Worm (Caenorhabditis elegans): ENCODE results near the gene clec-167.

DNA sequence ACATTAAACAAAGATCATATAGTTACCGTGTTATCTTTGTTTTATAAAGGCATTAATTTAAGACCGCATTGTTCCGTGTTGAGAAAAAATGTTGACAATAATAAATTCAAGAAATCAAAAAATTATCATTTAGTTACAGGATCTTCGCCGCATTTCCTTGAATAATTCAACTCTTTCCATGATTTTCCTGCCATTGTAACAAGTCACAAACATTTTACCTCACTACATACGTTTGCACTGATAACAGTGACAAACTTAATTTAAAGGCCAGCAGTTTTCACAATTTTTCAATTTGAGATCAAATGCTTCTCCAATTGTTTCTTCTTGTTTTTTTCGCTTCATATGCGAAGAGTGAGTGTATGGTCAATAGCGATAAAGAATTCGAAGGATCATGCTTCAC lies 5.5 kb upstream of the clec-167 start, which contains the start of gene clec-169:
- TF ChIP-seq him-1 (tag; optimal IDR thresholded peaks at IDR 0.05): no peak
- TF ChIP-seq dao-5 (tag; optimal IDR thresholded peaks at IDR 0.05): no peak
- no peak for TF ChIP-seq W03F9.2 (tag; optimal IDR thresholded peaks at IDR 0.05)
